Worm (Caenorhabditis elegans): ENCODE results near the gene W03G1.5.

ce11 chrIV:554005-554404 lies 47.7 kb upstream of the W03G1.5 start:
- TF ChIP-seq hmbx-1 (tag; optimal IDR thresholded peaks at IDR 0.05): no peak
- TF ChIP-seq ama-1 (optimal IDR thresholded peaks at IDR 0.05): no peak
- no peak for TF ChIP-seq hnd-1 (tag; optimal IDR thresholded peaks at IDR 0.05)
- no peak for TF ChIP-seq scrt-1 (GFP tag; IDR thresholded peaks at IDR 0.05)
- TF ChIP-seq tra-4 (tag; optimal IDR thresholded peaks at IDR 0.05): no peak
- no peak for TF ChIP-seq F13C5.2 (tag; optimal IDR thresholded peaks at IDR 0.05)
- no peak for TF ChIP-seq B0310.2 (tag; optimal IDR thresholded peaks at IDR 0.05)
- TF ChIP-seq sea-1 (GFP tag; conservative IDR thresholded peaks at IDR 0.05): no peak
- TF ChIP-seq ceh-13 (GFP tag; optimal IDR thresholded peaks at IDR 0.05): no peak
- TF ChIP-seq flt-1 (GFP tag; IDR thresholded peaks at IDR 0.05): no peak

Measured in whole organism, early embryonic.